Fruit fly (Drosophila melanogaster): ENCODE measurements around the gene CG4367.

The CG4367 gene

dm6 chr3R:20292030-20292879 lies 12.5 kb downstream of the CG4367 start (continued):
- TF ChIP-seq CG12659 (GFP tag; optimal IDR thresholded peaks at IDR 0.05) (no peak), zen2 (GFP tag; IDR thresholded peaks at IDR 0.05; ENCODE audit: partially characterized antibody) (no peak), Drgx (GFP tag; IDR thresholded peaks at IDR 0.05) (no peak), Ada2b (GFP tag; IDR thresholded peaks at IDR 0.05) (no peak), Hey (tag; optimal IDR thresholded peaks at IDR 0.05) (no peak), knrl (GFP tag; IDR thresholded peaks at IDR 0.05; ENCODE audit: partially characterized antibody) (no peak), CG6683 (GFP tag; optimal IDR thresholded peaks at IDR 0.05) (no peak), CG12219 (GFP tag; optimal IDR thresholded peaks at IDR 0.05) (no peak), ato (GFP tag; IDR thresholded peaks at IDR 0.05; ENCODE audit: partially characterized antibody) (no peak), Doc3 (GFP tag; IDR thresholded peaks at IDR 0.05; ENCODE audit: partially characterized antibody) (no peak), CG7786 (GFP tag; optimal IDR thresholded peaks at IDR 0.05) (peak; percentile 27), CG17829 (tag; optimal IDR thresholded peaks at IDR 0.05) (peak; percentile 77), bbx (GFP tag; IDR thresholded peaks at IDR 0.05; ENCODE audit: partially characterized antibody) (peak; percentile 44; the same call in 1 of the 2 replicates), HLH4C (GFP tag; IDR thresholded peaks at IDR 0.05; ENCODE audit: partially characterized antibody) (no peak), oc (tag; optimal IDR thresholded peaks at IDR 0.05) (peak; percentile 46), zfh1 (GFP tag; IDR thresholded peaks at IDR 0.05) (peak; percentile 68; the same call in 2 of the 3 replicates), CG2875 (GFP tag; optimal IDR thresholded peaks at IDR 0.05) (no peak), Optix (GFP tag; IDR thresholded peaks at IDR 0.05) (no peak), CG4404 (GFP tag; IDR thresholded peaks at IDR 0.05) (peak; percentile 60), CG13775 (GFP tag; optimal IDR thresholded peaks at IDR 0.05) (peak; percentile 68), CG15514 (GFP tag; optimal IDR thresholded peaks at IDR 0.05) (no peak), CG15011 (GFP tag; optimal IDR thresholded peaks at IDR 0.05) (no peak), CG12155 (GFP tag; optimal IDR thresholded peaks at IDR 0.05) (peak; percentile 35), Adf1 (GFP tag; IDR thresholded peaks at IDR 0.05) (peak; percentile 35), crc (GFP tag; optimal IDR thresholded peaks at IDR 0.05) (no peak), Gug (GFP tag; IDR thresholded peaks at IDR 0.05) (peak; percentile 26; the same call in 1 of the 4 replicates), unc-4 (GFP tag; IDR thresholded peaks at IDR 0.05; ENCODE audit: partially characterized antibody) (no peak), croc (GFP tag; conservative IDR thresholded peaks at IDR 0.05) (peak; percentile 19; the same call in 1 of the 3 replicates), CG31365 (tag; optimal IDR thresholded peaks at IDR 0.05) (no peak), salm (tag; optimal IDR thresholded peaks at IDR 0.05) (no peak), CG15601 (tag; optimal IDR thresholded peaks at IDR 0.05) (no peak), CG7963 (GFP tag; IDR thresholded peaks at IDR 0.05; ENCODE audit: partially characterized antibody) (no peak), CG12391 (tag; optimal IDR thresholded peaks at IDR 0.05) (peak; percentile 69), nom (GFP tag; optimal IDR thresholded peaks at IDR 0.05) (peak; percentile 9), CG7987 (GFP tag; optimal IDR thresholded peaks at IDR 0.05) (no peak), D (optimal IDR thresholded peaks at IDR 0.05) (peak; percentile 96), D (GFP tag; optimal IDR thresholded peaks at IDR 0.05) (peak; percentile 75), CG8924 (tag; optimal IDR thresholded peaks at IDR 0.05) (peak; percentile 77), Nf-YB (GFP tag; optimal IDR thresholded peaks at IDR 0.05) (peak; percentile 31), CG31441 (GFP tag; IDR thresholded peaks at IDR 0.05) (no peak), Oli (tag; optimal IDR thresholded peaks at IDR 0.05) (peak; percentile 75), gcm (GFP tag; optimal IDR thresholded peaks at IDR 0.05) (no peak), Atf6 (GFP tag; IDR thresholded peaks at IDR 0.05) (no peak), Sox100B (GFP tag; optimal IDR thresholded peaks at IDR 0.05) (no peak), CG12942 (GFP tag; optimal IDR thresholded peaks at IDR 0.05) (peak; percentile 3), Mad (GFP tag; optimal IDR thresholded peaks at IDR 0.05) (peak; percentile 13), CG10959 (GFP tag; IDR thresholded peaks at IDR 0.05) (peak; percentile 38; the same call in 1 of the 2 replicates), CG11695 (GFP tag; IDR thresholded peaks at IDR 0.05) (no peak)
